Worm (Caenorhabditis elegans) whole organism, L1 larva: ENCODE data around the gene fbxb-102.

ENCODE experiments used
- C04F5.9 ChIP-seq: sonication (generic microtip); optimal IDR thresholded peaks from 2 replicates; lab custom pipeline; 2016; ENCODE audit warnings: missing genetic modification characterization, missing compliant biosample characterization
- F16B12.6 ChIP-seq: fragments of 150-350 bp; optimal IDR thresholded peaks from 2 replicates; lab custom pipeline; 2014; ENCODE audit warnings: missing biosample characterization, missing genetic modification characterization
- ama-1 ChIP-seq: fragments of 150-350 bp; optimal IDR thresholded peaks from 2 replicates; lab custom pipeline; 2014
- ceh-8 ChIP-seq: fragments of 200-800 bp; sonication (Bioruptor generic); optimal IDR thresholded peaks from 2 replicates; lab custom pipeline; 2018; ENCODE audit warnings: mild to moderate bottlenecking, missing genetic modification characterization, moderate library complexity, missing compliant biosample characterization
- ceh-82 ChIP-seq, 3 experiments: fragments of 150-350 bp in 1 of 3; sonication (generic microtip) in 2 of 3; optimal IDR thresholded peaks; 2 replicates each; lab custom pipeline; 2014 to 2017; ENCODE audit warnings: missing biosample characterization in 3 of 3, missing genetic modification characterization in 3 of 3
- ceh-90 ChIP-seq: sonication (generic microtip); optimal IDR thresholded peaks from 2 replicates; lab custom pipeline; 2016; ENCODE audit warnings: missing genetic modification characterization, missing compliant biosample characterization
- lin-35 ChIP-seq, 2 experiments: fragments of 150-350 bp; optimal IDR thresholded peaks; 2 replicates each; lab custom pipeline; 2014; ENCODE audit warnings: missing biosample characterization in 2 of 2, missing genetic modification characterization in 2 of 2, missing genetic modification reagents in 2 of 2
- lin-39 ChIP-seq: fragments of 150-350 bp; optimal IDR thresholded peaks from 2 replicates; lab custom pipeline; 2014; ENCODE audit warnings: missing biosample characterization, missing genetic modification reagents, missing genetic modification characterization
- nhr-12 ChIP-seq: sonication (generic microtip); optimal IDR thresholded peaks from 2 replicates; lab custom pipeline; 2017; ENCODE audit warnings: missing biosample characterization, missing genetic modification characterization
- pax-3 ChIP-seq: fragments of 200-800 bp; sonication (Bioruptor generic); optimal IDR thresholded peaks from 2 replicates; lab custom pipeline; 2018; ENCODE audit warnings: mild to moderate bottlenecking, missing genetic modification characterization, moderate library complexity, missing compliant biosample characterization
- skn-1 ChIP-seq: fragments of 150-350 bp; optimal IDR thresholded peaks from 2 replicates; lab custom pipeline; 2014; ENCODE audit warnings: missing biosample characterization, missing genetic modification characterization
- sox-4 ChIP-seq: sonication (generic microtip); optimal IDR thresholded peaks from 2 replicates; lab custom pipeline; 2016; ENCODE audit warnings: missing genetic modification characterization, missing compliant biosample characterization
- tbx-2 ChIP-seq: sonication (generic microtip); optimal IDR thresholded peaks from 2 replicates; lab custom pipeline; 2016; ENCODE audit warnings: missing genetic modification characterization, missing compliant biosample characterization
- tlp-1 ChIP-seq: fragments of 150-350 bp; optimal IDR thresholded peaks from 2 replicates; lab custom pipeline; 2014; ENCODE audit warnings: missing biosample characterization, missing genetic modification characterization

Gene fbxb-102

ce11 chrII:12527947-12528346, 45.2 kb downstream of the fbxb-102 start, which contains the start of gene srx-119:
srx-119 (plus strand) TSS chrII:12528247.
- TF ChIP-seq tbx-2 (tag; lab: Kevin White, UChicago) (no peak), ceh-82 (tag; optimal IDR thresholded peaks at IDR 0.05; lab: Kevin White, UChicago) (no peak), ama-1 (lab: Kevin White, UChicago) (no peak), C04F5.9 (tag; lab: Kevin White, UChicago) (no peak)

ce11 chrII:12530958-12531357, 48.2 kb downstream of the fbxb-102 start, which contains the start of gene srx-120:
srx-120 (plus strand) TSS chrII:12531258.
- no peak for TF ChIP-seq C04F5.9 (tag; lab: Kevin White, UChicago)
- TF ChIP-seq tlp-1, result no peak
- TF ChIP-seq sox-4 (tag; lab: Kevin White, UChicago), result no peak
- no peak for TF ChIP-seq F16B12.6 (tag; lab: Kevin White, UChicago)
- no peak for TF ChIP-seq ceh-90
- TF ChIP-seq lin-35 (GFP tag; optimal IDR thresholded peaks at IDR 0.05; lab: Kevin White, UChicago), result no peak
- TF ChIP-seq nhr-12 (tag; lab: Kevin White, UChicago), result no peak
- TF ChIP-seq ceh-8 (GFP tag; lab: Kevin White, UChicago), result no peak
- TF ChIP-seq ama-1 (lab: Kevin White, UChicago), result no peak
- TF ChIP-seq lin-39 (tag; lab: Kevin White, UChicago), result no peak
- no peak for TF ChIP-seq pax-3 (tag; lab: Kevin White, UChicago)
- TF ChIP-seq skn-1, result no peak
